Fruit fly (Drosophila melanogaster) whole organism, embryonic: Measurements from ENCODE around the gene Ada2a.

Experiments
- CG10462 ChIP-seq: fragments of 200-800 bp; sonication (Bioruptor generic); optimal IDR thresholded peaks from 2 replicates; lab custom pipeline; 2016; ENCODE audit warnings: missing biosample characterization, missing genetic modification characterization
- CG11085 ChIP-seq: fragments of 200-800 bp; sonication (Bioruptor generic); IDR thresholded peaks from 2 replicates; pipeline ENCODE4 v1.3.6; 2022; ENCODE audit warnings: missing biosample characterization, missing genetic modification characterization
- CG11560 ChIP-seq: fragments of 200-800 bp; sonication (Bioruptor generic); IDR thresholded peaks from 3 replicates; pipeline ENCODE4 v1.3.6; 2022; ENCODE audit warnings: missing biosample characterization, missing genetic modification characterization
- CG11695 ChIP-seq: fragments of 200-800 bp; sonication (Bioruptor generic); IDR thresholded peaks from 3 replicates; pipeline ENCODE4 v1.3.6; 2022; ENCODE audit warnings: missing biosample characterization, missing genetic modification characterization
- CG11723 ChIP-seq: fragments of 200-800 bp; sonication (Bioruptor generic); optimal IDR thresholded peaks from 2 replicates; lab custom pipeline; 2017; ENCODE audit warnings: missing biosample characterization, mild to moderate bottlenecking, missing genetic modification characterization
- CG12219 ChIP-seq: fragments of 200-800 bp; sonication (Bioruptor generic); optimal IDR thresholded peaks from 3 replicates; lab custom pipeline; 2018; ENCODE audit warnings: missing biosample characterization, mild to moderate bottlenecking, missing genetic modification characterization
- CG12299 ChIP-seq: fragments of 200-800 bp; sonication (Bioruptor generic); optimal IDR thresholded peaks from 2 replicates; lab custom pipeline; 2018; ENCODE audit warnings: missing biosample characterization, mild to moderate bottlenecking, missing genetic modification characterization
- CG13624 ChIP-seq: fragments of 200-800 bp; sonication (Bioruptor generic); optimal IDR thresholded peaks from 2 replicates; lab custom pipeline; 2016; ENCODE audit warnings: missing biosample characterization, missing genetic modification characterization
- CG13894 ChIP-seq: fragments of 200-800 bp; sonication (Bioruptor generic); optimal IDR thresholded peaks from 3 replicates; lab custom pipeline; 2018; ENCODE audit warnings: missing biosample characterization, mild to moderate bottlenecking, missing genetic modification characterization, moderate library complexity
- CG14710 ChIP-seq: fragments of 200-800 bp; sonication (Bioruptor generic); optimal IDR thresholded peaks from 3 replicates; lab custom pipeline; 2019; ENCODE audit warnings: missing biosample characterization, mild to moderate bottlenecking, missing genetic modification characterization, moderate library complexity
- CG17385 ChIP-seq: fragments of 200-800 bp; sonication (Bioruptor generic); optimal IDR thresholded peaks from 3 replicates; lab custom pipeline; 2018; ENCODE audit warnings: missing biosample characterization, mild to moderate bottlenecking, missing genetic modification characterization
- CG17802 ChIP-seq: fragments of 200-800 bp; sonication (Bioruptor generic); optimal IDR thresholded peaks from 2 replicates; lab custom pipeline; 2018; ENCODE audit warnings: missing biosample characterization, mild to moderate bottlenecking, missing genetic modification characterization, moderate library complexity
- CG2875 ChIP-seq: fragments of 200-800 bp; sonication (Bioruptor generic); optimal IDR thresholded peaks from 2 replicates; lab custom pipeline; 2017; ENCODE audit warnings: missing biosample characterization, mild to moderate bottlenecking, missing genetic modification characterization, missing genetic modification reagents
- CG3163 ChIP-seq: fragments of 200-800 bp; sonication (Bioruptor generic); optimal IDR thresholded peaks from 3 replicates; lab custom pipeline; 2016; ENCODE audit warnings: missing biosample characterization, missing genetic modification characterization
- CG32767 ChIP-seq: fragments of 200-800 bp; sonication (Bioruptor generic); IDR thresholded peaks from 2 replicates; pipeline ENCODE4 v1.3.6; 2022; ENCODE audit warnings: missing biosample characterization, missing genetic modification characterization
- CG3281 ChIP-seq: fragments of 200-800 bp; sonication (Bioruptor generic); optimal IDR thresholded peaks from 3 replicates; lab custom pipeline; 2017; ENCODE audit warnings: missing biosample characterization, mild to moderate bottlenecking, missing genetic modification characterization
- CG4424 ChIP-seq: fragments of 200-800 bp; sonication (Bioruptor generic); optimal IDR thresholded peaks from 3 replicates; lab custom pipeline; 2016; ENCODE audit warnings: missing biosample characterization, missing genetic modification characterization
- CG5953 ChIP-seq: fragments of 200-800 bp; sonication (Bioruptor generic); IDR thresholded peaks from 2 replicates; pipeline ENCODE4 v1.3.6; 2022; ENCODE audit warnings: missing biosample characterization, missing genetic modification characterization
- Deaf1 ChIP-seq: fragments of 200-800 bp; optimal IDR thresholded peaks from 3 replicates; lab custom pipeline; 2019; ENCODE audit warnings: missing biosample characterization, mild to moderate bottlenecking, missing genetic modification characterization, moderate library complexity
- HHEX ChIP-seq: fragments of 200-800 bp; sonication (Bioruptor generic); optimal IDR thresholded peaks from 3 replicates; lab custom pipeline; 2017; ENCODE audit warnings: missing biosample characterization, mild to moderate bottlenecking, missing genetic modification characterization, missing genetic modification reagents
- HLH3B ChIP-seq: fragments of 200-800 bp; sonication (Bioruptor generic); IDR thresholded peaks from 2 replicates; pipeline ENCODE4 v1.3.6; 2022; ENCODE audit warnings: missing biosample characterization, missing genetic modification characterization
- Hand ChIP-seq: fragments of 200-800 bp; sonication (Bioruptor generic); optimal IDR thresholded peaks from 2 replicates; lab custom pipeline; 2017; ENCODE audit warnings: mild to moderate bottlenecking, missing biosample characterization, missing genetic modification reagents, missing genetic modification characterization
- Hr51 ChIP-seq, 2 experiments: fragments of 200-800 bp; sonication (Bioruptor generic); optimal IDR thresholded peaks; 2 replicates in 1 of 2; 3 replicates in 1 of 2; lab custom pipeline; 2016 to 2018; ENCODE audit warnings: missing biosample characterization in 2 of 2, missing genetic modification characterization in 2 of 2, mild to moderate bottlenecking in 1 of 2, moderate library complexity in 1 of 2
- Kr ChIP-seq: fragments of 200-800 bp; sonication (Bioruptor generic); optimal IDR thresholded peaks from 2 replicates; lab custom pipeline; 2017; ENCODE audit warnings: missing biosample characterization, mild to moderate bottlenecking, missing genetic modification characterization
- Meics ChIP-seq: fragments of 200-800 bp; sonication (Bioruptor generic); optimal IDR thresholded peaks from 2 replicates; lab custom pipeline; 2017; ENCODE audit warnings: missing biosample characterization, mild to moderate bottlenecking, missing genetic modification characterization
- Myb ChIP-seq: fragments of 200-800 bp; sonication (Bioruptor generic); optimal IDR thresholded peaks from 2 replicates; lab custom pipeline; 2016; ENCODE audit warnings: missing biosample characterization, missing genetic modification characterization
- NC2α ChIP-seq: fragments of 200-800 bp; sonication (Bioruptor generic); optimal IDR thresholded peaks from 2 replicates; lab custom pipeline; 2016; ENCODE audit warnings: missing biosample characterization, missing genetic modification characterization
- PHDP ChIP-seq: fragments of 200-800 bp; sonication (Bioruptor generic); optimal IDR thresholded peaks from 3 replicates; lab custom pipeline; 2018; ENCODE audit warnings: missing biosample characterization, mild to moderate bottlenecking, missing genetic modification characterization, moderate library complexity
- Pdp1 ChIP-seq, 2 experiments: fragments of 200-800 bp; sonication (Bioruptor generic); optimal IDR thresholded peaks; 3 replicates each; lab custom pipeline; 2016; ENCODE audit warnings: missing biosample characterization in 2 of 2, missing genetic modification characterization in 2 of 2, mild to moderate bottlenecking in 1 of 2, moderate library complexity in 1 of 2
- Rfx ChIP-seq: fragments of 200-800 bp; sonication (Bioruptor generic); IDR thresholded peaks from 2 replicates; pipeline ENCODE4 v1.3.6; 2022; ENCODE audit warnings: missing biosample characterization, missing genetic modification characterization
- Sin3A ChIP-seq: fragments of >200 bp; optimal IDR thresholded peaks from 2 replicates; lab custom pipeline; 2018
- Six4 ChIP-seq: fragments of 200-800 bp; sonication (Bioruptor generic); optimal IDR thresholded peaks from 2 replicates; lab custom pipeline; 2016; ENCODE audit warnings: missing biosample characterization, missing genetic modification characterization
- Sox102F ChIP-seq: fragments of 200-800 bp; sonication (Bioruptor generic); optimal IDR thresholded peaks from 2 replicates; lab custom pipeline; 2018; ENCODE audit warnings: missing biosample characterization, mild to moderate bottlenecking, missing genetic modification characterization, moderate library complexity
- Trl ChIP-seq, 3 experiments: fragments of >200 bp in 2 of 3; fragments of 200-800 bp in 1 of 3; sonication (Bioruptor generic) in 1 of 3; optimal IDR thresholded peaks; 2 replicates in 1 of 3; 3 replicates in 2 of 3; lab custom pipeline; 2016 to 2017; ENCODE audit warnings: missing biosample characterization in 1 of 3, missing genetic modification characterization in 1 of 3
- bbx ChIP-seq: fragments of 200-800 bp; sonication (Bioruptor generic); IDR thresholded peaks from 2 replicates; pipeline ENCODE4 v1.3.6; 2022; ENCODE audit warnings: missing biosample characterization, missing genetic modification characterization; ENCODE audit not compliant: partially characterized antibody
- cas ChIP-seq: fragments of 200-800 bp; sonication (Bioruptor generic); IDR thresholded peaks from 2 replicates; pipeline ENCODE4 v1.3.6; 2022; ENCODE audit warnings: missing biosample characterization, missing genetic modification characterization
- chn ChIP-seq: fragments of 200-800 bp; sonication (Bioruptor generic); optimal IDR thresholded peaks from 2 replicates; lab custom pipeline; 2016; ENCODE audit warnings: missing biosample characterization, missing genetic modification characterization
- danr ChIP-seq: fragments of 200-800 bp; sonication (Bioruptor generic); IDR thresholded peaks from 2 replicates; pipeline ENCODE4 v1.3.6; 2022; ENCODE audit warnings: missing biosample characterization, missing genetic modification characterization
- eyg ChIP-seq: fragments of 200-800 bp; sonication (Bioruptor generic); optimal IDR thresholded peaks from 3 replicates; lab custom pipeline; 2016; ENCODE audit warnings: missing biosample characterization, missing genetic modification characterization
- fru ChIP-seq: fragments of >200 bp; optimal IDR thresholded peaks from 2 replicates; lab custom pipeline; 2017
- gcm2 ChIP-seq: fragments of 200-800 bp; sonication (Bioruptor generic); optimal IDR thresholded peaks from 2 replicates; lab custom pipeline; 2016; ENCODE audit warnings: missing biosample characterization, missing genetic modification characterization
- gfzf ChIP-seq: fragments of 200-800 bp; sonication (Bioruptor generic); optimal IDR thresholded peaks from 2 replicates; lab custom pipeline; 2016; ENCODE audit warnings: missing biosample characterization, mild to moderate bottlenecking, missing genetic modification characterization, moderate library complexity
- kah ChIP-seq: fragments of 200-800 bp; sonication (Bioruptor generic); optimal IDR thresholded peaks from 2 replicates; lab custom pipeline; 2018; ENCODE audit warnings: missing biosample characterization, mild to moderate bottlenecking, missing genetic modification characterization
- knrl ChIP-seq: fragments of 200-800 bp; sonication (Bioruptor generic); IDR thresholded peaks from 3 replicates; pipeline ENCODE4 v1.3.6; 2022; ENCODE audit warnings: missing biosample characterization, missing genetic modification characterization; ENCODE audit not compliant: partially characterized antibody
- odd ChIP-seq: fragments of 200-800 bp; sonication (Bioruptor generic); optimal IDR thresholded peaks from 2 replicates; lab custom pipeline; 2017; ENCODE audit warnings: missing biosample characterization, mild to moderate bottlenecking, missing genetic modification characterization
- peb ChIP-seq: fragments of 200-800 bp; sonication (Bioruptor generic); IDR thresholded peaks from 2 replicates; pipeline ENCODE4 v1.3.6; 2022; ENCODE audit warnings: missing biosample characterization, missing genetic modification characterization
- seq ChIP-seq: fragments of 200-800 bp; sonication (Bioruptor generic); IDR thresholded peaks from 2 replicates; pipeline ENCODE4 v1.3.6; 2022; ENCODE audit warnings: missing biosample characterization, missing genetic modification characterization
- sima ChIP-seq: fragments of 200-800 bp; sonication (Bioruptor generic); optimal IDR thresholded peaks from 2 replicates; lab custom pipeline; 2016; ENCODE audit warnings: missing biosample characterization, missing genetic modification characterization
- unc-4 ChIP-seq: fragments of 200-800 bp; sonication (Bioruptor generic); IDR thresholded peaks from 2 replicates; pipeline ENCODE4 v1.3.6; 2022; ENCODE audit warnings: missing biosample characterization, missing genetic modification characterization; ENCODE audit not compliant: partially characterized antibody
- unpg ChIP-seq: fragments of 200-800 bp; sonication (Bioruptor generic); optimal IDR thresholded peaks from 3 replicates; lab custom pipeline; 2018; ENCODE audit warnings: missing biosample characterization, mild to moderate bottlenecking, missing genetic modification characterization, moderate library complexity
- wek ChIP-seq: fragments of 200-800 bp; sonication (Bioruptor generic); optimal IDR thresholded peaks from 3 replicates; lab custom pipeline; 2018; ENCODE audit warnings: missing biosample characterization, mild to moderate bottlenecking, missing genetic modification characterization, moderate library complexity
- yki ChIP-seq: fragments of >200 bp; optimal IDR thresholded peaks from 3 replicates; lab custom pipeline; 2018

Ada2a gene

dm6 chr3R:18301569-18301968 lies 46.3 kb upstream of the Ada2a start, which contains the start of gene Polr1E (continued):
- TF ChIP-seq CG11695 (GFP tag; lab: Robert Waterston, UW) (no peak), eyg (no peak), Trl (optimal IDR thresholded peaks at IDR 0.05; lab: Kevin White, UChicago) (no peak), Trl (GFP tag; optimal IDR thresholded peaks at IDR 0.05; lab: Kevin White, UChicago) (no peak), fru (lab: Kevin White, UChicago) (no peak), Sox102F (GFP tag; lab: Kevin White, UChicago) (no peak), CG17802 (tag; lab: Kevin White, UChicago) (no peak), unpg (no peak), chn (no peak), bbx (GFP tag; lab: Robert Waterston, UW) (peak; percentile 75), Myb (peak; percentile 91), CG4424 (GFP tag; lab: Kevin White, UChicago) (no peak), Sin3A (lab: Kevin White, UChicago) (no peak), danr (no peak), Pdp1 (GFP tag; optimal IDR thresholded peaks at IDR 0.05; lab: Kevin White, UChicago) (no peak), Six4 (no peak), Hr51 (GFP tag; optimal IDR thresholded peaks at IDR 0.05; lab: Kevin White, UChicago) (no peak), CG5953 (GFP tag; lab: Robert Waterston, UW) (no peak), CG32767 (GFP tag; lab: Robert Waterston, UW) (no peak), cas (GFP tag; lab: Robert Waterston, UW) (no peak), CG10462 (GFP tag; lab: Kevin White, UChicago) (no peak), HHEX (GFP tag; lab: Kevin White, UChicago) (no peak), PHDP (tag; lab: Kevin White, UChicago) (no peak), knrl (GFP tag; lab: Robert Waterston, UW) (peak; percentile 52; the same call in 2 of the 3 replicates), CG12299 (tag; lab: Kevin White, UChicago) (no peak), CG17385 (GFP tag; lab: Kevin White, UChicago) (no peak), Meics (no peak), Kr (GFP tag; lab: Kevin White, UChicago) (no peak), kah (GFP tag; lab: Kevin White, UChicago) (no peak), CG11560 (tag; lab: Robert Waterston, UW) (peak; percentile 100), peb (no peak), NC2α (GFP tag; lab: Kevin White, UChicago) (no peak), Deaf1 (tag; lab: Kevin White, UChicago) (no peak), CG3281 (no peak), yki (no peak), CG11085 (no peak), unc-4 (GFP tag; lab: Robert Waterston, UW) (peak; percentile 62), seq (GFP tag; lab: Robert Waterston, UW) (no peak), CG3163 (GFP tag; lab: Kevin White, UChicago) (no peak), HLH3B (no peak), CG13894 (tag; lab: Kevin White, UChicago) (no peak), CG14710 (peak; percentile 40), Rfx (GFP tag; lab: Robert Waterston, UW) (no peak), CG13624 (GFP tag; lab: Kevin White, UChicago) (peak; percentile 13), CG11723 (GFP tag; lab: Kevin White, UChicago) (no peak), CG12219 (GFP tag; lab: Kevin White, UChicago) (no peak), CG2875 (GFP tag; lab: Kevin White, UChicago) (no peak), wek (GFP tag; lab: Kevin White, UChicago) (no peak), odd (GFP tag; lab: Kevin White, UChicago) (no peak), gcm2 (no peak), Hand (GFP tag; lab: Kevin White, UChicago) (no peak), sima (GFP tag; lab: Kevin White, UChicago) (no peak), gfzf (peak; percentile 38)
